Worm (Caenorhabditis elegans): ENCODE results near the gene sra-39.

- TF ChIP-seq blmp-1 (tag; optimal IDR thresholded peaks at IDR 0.05; ENCODE audit: insufficient read depth) (no peak), lin-11 (tag; optimal IDR thresholded peaks at IDR 0.05) (no peak), unc-39 (tag; optimal IDR thresholded peaks at IDR 0.05) (no peak), nhr-23 (tag; optimal IDR thresholded peaks at IDR 0.05) (no peak), mdl-1 (tag; optimal IDR thresholded peaks at IDR 0.05) (no peak), skn-1 (tag; optimal IDR thresholded peaks at IDR 0.05) (no peak), R02D3.7 (tag; optimal IDR thresholded peaks at IDR 0.05) (no peak), aly-2 (tag; optimal IDR thresholded peaks at IDR 0.05) (no peak), fos-1 (tag; optimal IDR thresholded peaks at IDR 0.05) (no peak), F13H6.1 (tag; optimal IDR thresholded peaks at IDR 0.05) (no peak), nhr-129 (tag; optimal IDR thresholded peaks at IDR 0.05) (no peak), nhr-237 (tag; optimal IDR thresholded peaks at IDR 0.05) (no peak), nhr-12 (tag; optimal IDR thresholded peaks at IDR 0.05) (no peak)
These were observed 41.9 kb upstream of the sra-39 start for ce11 chrX:13945090-13945489.
